Worm (Caenorhabditis elegans): Measurements from ENCODE around the gene copb-1.

- TF ChIP-seq ama-1 (optimal IDR thresholded peaks at IDR 0.05): no peak
- TF ChIP-seq Y55F3AM.14 (GFP tag; optimal IDR thresholded peaks at IDR 0.05): no peak
- TF ChIP-seq aly-2 (tag; optimal IDR thresholded peaks at IDR 0.05): no peak
- TF ChIP-seq elt-3 (tag; optimal IDR thresholded peaks at IDR 0.05): no peak
- no peak for TF ChIP-seq skn-1 (tag; optimal IDR thresholded peaks at IDR 0.05)
- TF ChIP-seq nhr-11 (tag; optimal IDR thresholded peaks at IDR 0.05): no peak
These were observed 27.3 kb upstream of the copb-1 start for ce11 chrII:3051332-3051731.

Measured in whole organism, L2 larva.